Fruit fly (Drosophila melanogaster) whole organism, embryonic: ENCODE results near the gene CG42699.

Experiments
- CG10321 ChIP-seq: fragments of 200-800 bp; sonication (Bioruptor generic); IDR thresholded peaks from 2 replicates; pipeline ENCODE4 v1.3.6; 2022; ENCODE audit warnings: missing biosample characterization, missing genetic modification characterization
- CG17186 ChIP-seq: fragments of 200-800 bp; sonication (Bioruptor generic); optimal IDR thresholded peaks from 3 replicates; lab custom pipeline; 2017; ENCODE audit warnings: missing biosample characterization, missing genetic modification reagents, missing genetic modification characterization
- CG2712 ChIP-seq: fragments of 200-800 bp; optimal IDR thresholded peaks from 3 replicates; lab custom pipeline; 2019; ENCODE audit warnings: missing biosample characterization, mild to moderate bottlenecking, missing genetic modification characterization, moderate library complexity
- CG31224 ChIP-seq: fragments of 200-800 bp; sonication (Bioruptor generic); IDR thresholded peaks from 2 replicates; pipeline ENCODE4 v1.3.6; 2022; ENCODE audit warnings: missing biosample characterization, missing genetic modification characterization
- CG3847 ChIP-seq: fragments of 200-800 bp; sonication (Bioruptor generic); IDR thresholded peaks from 2 replicates; pipeline ENCODE4 v1.3.6; 2022; ENCODE audit warnings: missing biosample characterization, missing genetic modification characterization
- Camta ChIP-seq: fragments of 200-800 bp; sonication (Bioruptor generic); optimal IDR thresholded peaks from 2 replicates; lab custom pipeline; 2016; ENCODE audit warnings: missing biosample characterization, missing genetic modification characterization
- Dad ChIP-seq: fragments of 200-800 bp; sonication (Bioruptor generic); optimal IDR thresholded peaks from 3 replicates; lab custom pipeline; 2016; ENCODE audit warnings: missing biosample characterization, missing genetic modification characterization
- gsb-n ChIP-seq: fragments of 200-800 bp; sonication (Bioruptor generic); optimal IDR thresholded peaks from 3 replicates; lab custom pipeline; 2018; ENCODE audit warnings: missing biosample characterization, mild to moderate bottlenecking, missing genetic modification characterization
- zfh1 ChIP-seq: fragments of 200-800 bp; sonication (Bioruptor generic); IDR thresholded peaks from 3 replicates; pipeline ENCODE4 v1.3.6; 2022; ENCODE audit warnings: missing biosample characterization, missing genetic modification characterization

DNA sequence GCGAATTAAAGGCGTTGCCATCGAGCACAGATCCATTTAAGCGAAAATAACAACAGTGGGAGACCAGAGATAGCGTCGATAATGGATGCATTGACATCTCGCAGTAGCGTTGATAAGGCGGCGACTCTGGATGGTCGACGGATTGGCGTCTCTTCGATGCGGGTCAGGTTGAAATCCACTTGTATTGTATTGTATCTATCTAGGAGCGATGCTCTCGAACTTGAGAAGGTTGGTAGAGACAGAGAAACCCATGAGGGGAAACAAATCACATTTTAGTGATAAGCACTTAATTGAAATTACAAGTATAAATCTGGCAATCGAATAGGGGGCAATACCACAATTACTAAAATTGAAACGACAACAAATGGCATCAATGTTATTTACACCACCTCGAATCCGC is 40.8 kb upstream of the CG42699 start:
- TF ChIP-seq Camta (GFP tag; lab: Kevin White, UChicago): no peak
- TF ChIP-seq zfh1: no peak
- TF ChIP-seq Dad (GFP tag; lab: Kevin White, UChicago): no peak
- TF ChIP-seq CG10321 (GFP tag; lab: Robert Waterston, UW): no peak
- no peak for TF ChIP-seq CG3847
- TF ChIP-seq CG2712 (tag; lab: Kevin White, UChicago): no peak
- no peak for TF ChIP-seq CG31224 (GFP tag; lab: Robert Waterston, UW)
- TF ChIP-seq CG17186 (GFP tag; lab: Kevin White, UChicago): no peak
- TF ChIP-seq gsb-n: no peak
